Worm (Caenorhabditis elegans) whole organism, early embryonic: ENCODE results near the gene gfrp-1.

Experiments
- B0310.2 ChIP-seq: sonication (generic microtip); optimal IDR thresholded peaks from 2 replicates; lab custom pipeline; 2016; ENCODE audit warnings: mild to moderate bottlenecking, missing genetic modification characterization, missing compliant biosample characterization
- F13C5.2 ChIP-seq: sonication (generic microtip); optimal IDR thresholded peaks from 2 replicates; lab custom pipeline; 2017; ENCODE audit warnings: mild to moderate bottlenecking, missing genetic modification characterization, inconsistent platforms, missing compliant biosample characterization
- ama-1 ChIP-seq: fragments of 150-350 bp; optimal IDR thresholded peaks from 2 replicates; lab custom pipeline; 2014
- ets-7 ChIP-seq: sonication (generic microtip); optimal IDR thresholded peaks from 2 replicates; lab custom pipeline; 2016; ENCODE audit warnings: missing genotype, missing genetic modification characterization, missing compliant biosample characterization
- hmbx-1 ChIP-seq: sonication (generic microtip); optimal IDR thresholded peaks from 2 replicates; lab custom pipeline; 2016; ENCODE audit warnings: mild to moderate bottlenecking, missing genetic modification characterization, missing compliant biosample characterization
- pes-1 ChIP-seq: fragments of 200-800 bp; sonication (Bioruptor generic); IDR thresholded peaks from 2 replicates; pipeline ENCODE4 v1.3.6; 2022; ENCODE audit warnings: missing genetic modification reagents, missing genetic modification characterization, missing compliant biosample characterization
- tbx-11 ChIP-seq: fragments of 200-800 bp; sonication (Bioruptor generic); IDR thresholded peaks from 2 replicates; pipeline ENCODE4 v1.3.6; 2022; ENCODE audit warnings: missing genetic modification characterization, missing compliant biosample characterization

- TF ChIP-seq hmbx-1 (tag; lab: Kevin White, UChicago), result no peak
- no peak for TF ChIP-seq ama-1 (lab: Kevin White, UChicago)
- peak; percentile 62; the same call in 1 of the 2 replicates for TF ChIP-seq pes-1
- TF ChIP-seq tbx-11 (GFP tag; lab: Robert Waterston, UW), result no peak
- no peak for TF ChIP-seq ets-7 (tag; lab: Kevin White, UChicago)
- TF ChIP-seq B0310.2 (tag; lab: Kevin White, UChicago), result peak; percentile 73
- no peak for TF ChIP-seq F13C5.2 (tag; lab: Kevin White, UChicago)
Measured at ce11 chrIV:175698-176097, 27.7 kb upstream of the gfrp-1 start.
